Worm (Caenorhabditis elegans): ENCODE measurements around the gene trap-2.

DNA sequence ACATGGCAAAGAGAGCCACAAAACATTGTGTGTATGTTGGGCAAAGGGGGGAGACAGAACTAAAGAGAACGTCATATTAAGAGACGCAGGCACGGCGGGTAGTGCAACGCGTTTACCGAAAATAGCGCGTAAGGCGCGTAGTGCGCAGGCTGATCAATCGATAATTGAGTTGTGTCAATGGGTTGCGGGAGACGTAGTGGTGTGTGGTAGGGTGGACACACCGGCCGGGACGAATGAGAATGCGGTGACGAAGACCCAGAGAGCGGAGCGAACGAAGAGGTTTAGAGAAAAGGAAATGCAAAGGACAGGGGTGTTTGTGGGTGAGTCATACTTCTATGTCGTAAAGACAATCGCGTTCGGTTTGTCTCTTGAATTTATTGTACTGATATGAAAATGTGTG, 40.1 kb downstream of the trap-2 start:
- peak; percentile 60 for TF ChIP-seq hlh-30 (tag; optimal IDR thresholded peaks at IDR 0.05; ENCODE audit: insufficient read depth)
- no peak for TF ChIP-seq ceh-24 (tag; optimal IDR thresholded peaks at IDR 0.05)
- TF ChIP-seq pag-3 (tag; optimal IDR thresholded peaks at IDR 0.05; ENCODE audit: borderline replicate concordance), result no peak
- no peak for TF ChIP-seq odd-2 (tag; optimal IDR thresholded peaks at IDR 0.05)
- TF ChIP-seq ztf-16 (tag; optimal IDR thresholded peaks at IDR 0.05), result no peak
- TF ChIP-seq pqm-1 (tag; optimal IDR thresholded peaks at IDR 0.05), result no peak
- TF ChIP-seq hlh-8 (tag; optimal IDR thresholded peaks at IDR 0.05), result peak; percentile 69
- no peak for TF ChIP-seq ceh-45 (GFP tag; IDR thresholded peaks at IDR 0.05)
- no peak for TF ChIP-seq pha-4 (tag; optimal IDR thresholded peaks at IDR 0.05)
- peak; percentile 60 for TF ChIP-seq eyg-1 (tag; optimal IDR thresholded peaks at IDR 0.05)
- no peak for TF ChIP-seq elt-4 (tag; optimal IDR thresholded peaks at IDR 0.05)
- TF ChIP-seq nhr-11 (tag; optimal IDR thresholded peaks at IDR 0.05), result no peak

Data from whole organism, late embryonic.